Worm (Caenorhabditis elegans): ENCODE measurements around the gene Y39E4B.11.

DNA sequence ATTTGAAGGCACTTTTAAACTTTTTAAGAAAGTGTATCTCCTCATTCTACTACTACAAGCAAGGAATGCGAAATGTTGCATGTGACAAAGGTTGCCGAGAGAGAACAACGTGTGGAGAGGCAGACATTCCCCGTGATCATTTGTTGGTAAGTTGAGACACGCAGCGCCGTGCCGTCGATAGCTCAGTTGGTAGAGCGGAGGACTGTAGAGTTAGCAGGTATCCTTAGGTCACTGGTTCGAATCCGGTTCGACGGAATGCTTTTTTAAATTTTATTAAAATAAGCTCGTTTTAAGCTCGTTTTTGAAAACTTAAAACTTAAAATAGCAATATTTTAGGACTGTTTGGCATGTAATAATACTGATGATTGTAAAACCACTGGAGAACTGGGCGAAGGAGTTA is 19.6 kb downstream of the Y39E4B.11 start:
- TF ChIP-seq ceh-82 (tag; optimal IDR thresholded peaks at IDR 0.05) (no peak), ama-1 (optimal IDR thresholded peaks at IDR 0.05) (no peak), lsy-2 (tag; optimal IDR thresholded peaks at IDR 0.05) (no peak)
